Worm (Caenorhabditis elegans): Measurements from ENCODE around the gene irld-36.

irld-36 gene

DNA sequence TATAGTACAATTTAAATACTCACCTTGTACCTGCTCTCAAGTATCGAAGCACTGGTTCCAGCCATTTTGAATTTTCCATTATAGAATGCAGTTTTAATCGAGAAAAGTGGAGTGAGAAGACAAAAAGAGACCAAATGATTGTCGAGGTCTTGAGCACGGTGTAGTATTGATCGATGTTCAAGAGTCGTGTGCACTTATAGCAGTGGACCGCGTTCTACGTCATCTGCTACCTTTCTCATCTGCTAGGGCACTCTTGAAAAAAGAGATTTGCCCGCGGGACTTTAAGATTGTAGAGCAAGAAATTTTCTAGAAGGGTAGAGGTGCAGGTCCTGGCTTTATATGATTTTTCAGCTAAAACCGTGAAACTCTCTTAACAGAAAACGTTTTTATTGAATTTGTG is 13.6 kb downstream of the irld-36 start, which contains the start of gene fbxc-21:
fbxc-21 (minus strand) TSS at position 101 of the 400 bp plus-strand sequence.
- TF ChIP-seq lin-15B (tag; optimal IDR thresholded peaks at IDR 0.05) (no peak), tlp-1 (tag; optimal IDR thresholded peaks at IDR 0.05) (no peak), aly-2 (tag; optimal IDR thresholded peaks at IDR 0.05) (no peak), mep-1 (tag; optimal IDR thresholded peaks at IDR 0.05) (no peak), sox-4 (tag; optimal IDR thresholded peaks at IDR 0.05) (no peak), nhr-71 (tag; optimal IDR thresholded peaks at IDR 0.05) (no peak), lsy-2 (tag; optimal IDR thresholded peaks at IDR 0.05) (no peak), fkh-8 (tag; optimal IDR thresholded peaks at IDR 0.05) (no peak), F16B12.6 (tag; optimal IDR thresholded peaks at IDR 0.05) (no peak), mab-9 (GFP tag; IDR thresholded peaks at IDR 0.05) (no peak), egl-27 (tag; optimal IDR thresholded peaks at IDR 0.05) (no peak), tbx-2 (tag; optimal IDR thresholded peaks at IDR 0.05) (no peak), efl-1 (optimal IDR thresholded peaks at IDR 0.05) (no peak), efl-1 (GFP tag; optimal IDR thresholded peaks at IDR 0.05 in 1 of 2) (no peak), isw-1 (GFP tag; IDR thresholded peaks at IDR 0.05) (no peak), ceh-82 (tag; optimal IDR thresholded peaks at IDR 0.05) (no peak), Y116A8C.19 (tag; optimal IDR thresholded peaks at IDR 0.05; ENCODE audit: borderline replicate concordance) (no peak)

DNA sequence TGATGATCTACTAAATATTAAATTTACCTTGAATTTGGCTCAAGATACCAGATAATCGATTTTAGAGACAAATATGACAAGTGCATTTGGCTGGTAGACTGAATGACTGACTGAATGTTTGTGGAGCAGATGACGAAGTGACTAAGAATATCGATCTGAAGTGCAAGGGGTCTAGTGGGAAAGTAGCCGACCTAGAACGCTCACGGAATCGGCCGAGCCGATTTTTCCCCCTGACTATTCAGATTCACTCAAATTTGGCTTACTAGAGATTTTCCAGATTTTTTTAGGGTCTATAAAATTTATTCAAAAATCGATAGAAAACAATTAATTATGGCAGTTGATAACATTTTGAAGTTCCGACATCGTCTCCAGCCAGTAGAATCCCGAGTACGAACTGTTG is 15.3 kb downstream of the irld-36 start, which contains the start of gene fbxc-26:
fbxc-26 (minus strand) TSS at position 101 of the 400 bp plus-strand sequence.
- TF ChIP-seq nhr-47 (tag; optimal IDR thresholded peaks at IDR 0.05) (no peak), nhr-85 (tag) (no peak), F16B12.6 (tag; optimal IDR thresholded peaks at IDR 0.05) (no peak), fos-1 (tag; optimal IDR thresholded peaks at IDR 0.05) (no peak), sox-4 (tag; optimal IDR thresholded peaks at IDR 0.05) (no peak), jun-1 (tag; optimal IDR thresholded peaks at IDR 0.05) (no peak), hpl-2 (GFP tag; optimal IDR thresholded peaks at IDR 0.05) (no peak), isw-1 (GFP tag; IDR thresholded peaks at IDR 0.05) (no peak), nhr-77 (tag; optimal IDR thresholded peaks at IDR 0.05) (no peak), egl-27 (tag; optimal IDR thresholded peaks at IDR 0.05) (no peak), unc-62 (GFP tag; optimal IDR thresholded peaks at IDR 0.05) (no peak), ztf-11 (tag; optimal IDR thresholded peaks at IDR 0.05) (no peak), pqm-1 (tag; optimal IDR thresholded peaks at IDR 0.05) (no peak), irx-1 (tag; optimal IDR thresholded peaks at IDR 0.05) (no peak), vab-15 (tag; optimal IDR thresholded peaks at IDR 0.05) (no peak), unc-98 (GFP tag; IDR thresholded peaks at IDR 0.05) (no peak), alr-1 (tag; optimal IDR thresholded peaks at IDR 0.05; ENCODE audit: borderline replicate concordance) (no peak), ces-1 (GFP tag; optimal IDR thresholded peaks at IDR 0.05) (no peak), nhr-11 (tag; optimal IDR thresholded peaks at IDR 0.05) (no peak), sptf-1 (tag; optimal IDR thresholded peaks at IDR 0.05) (no peak)

DNA sequence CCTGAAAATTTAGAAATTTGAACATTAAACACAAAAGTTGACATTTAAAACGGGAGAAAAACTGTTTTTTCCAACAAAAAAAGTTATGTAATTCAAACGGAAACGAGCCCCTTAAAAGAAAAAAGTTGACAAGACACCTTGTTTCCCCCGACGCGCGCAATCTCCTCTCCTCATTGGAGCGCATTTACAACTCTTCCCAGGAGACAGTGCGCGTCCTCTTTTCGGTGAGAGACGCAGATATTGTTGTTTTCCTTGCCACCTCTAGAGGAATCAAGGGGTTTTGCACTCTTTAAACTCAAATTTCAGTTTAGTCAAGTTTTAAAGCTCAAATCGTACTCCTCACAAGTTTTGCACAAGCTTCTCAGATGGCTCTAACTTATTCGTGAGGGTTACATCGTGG is 16.7 kb downstream of the irld-36 start, which contains the start of gene F58E1.13:
F58E1.13 (minus strand) TSS at position 12 of the 400 bp plus-strand sequence.
- no peak for TF ChIP-seq nhr-12 (tag; optimal IDR thresholded peaks at IDR 0.05)

DNA sequence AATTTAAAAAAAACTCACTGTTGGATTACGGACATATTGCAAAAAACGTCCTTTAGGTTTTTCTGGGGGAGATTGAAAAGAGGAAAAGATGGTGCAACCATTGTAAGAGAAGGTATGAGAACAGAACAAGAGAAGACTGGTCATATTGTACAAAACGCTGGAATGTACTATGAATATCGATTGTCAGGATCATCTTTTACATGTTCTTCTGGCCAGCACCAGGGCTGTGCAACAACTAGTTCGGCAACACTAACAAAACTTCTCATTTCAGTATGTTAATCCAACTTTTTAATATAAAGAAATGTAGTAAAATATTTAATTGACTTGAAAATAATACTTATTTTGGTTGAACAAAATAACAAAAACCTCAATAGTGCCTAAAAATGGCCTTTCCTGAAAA is 24.2 kb downstream of the irld-36 start, which contains the start of gene fbxb-47:
fbxb-47 (minus strand) TSS at position 101 of the 400 bp plus-strand sequence.
- TF ChIP-seq nhr-77 (tag; optimal IDR thresholded peaks at IDR 0.05) (no peak), fkh-8 (tag; optimal IDR thresholded peaks at IDR 0.05) (no peak), lin-13 (GFP tag; optimal IDR thresholded peaks at IDR 0.05) (no peak), nhr-47 (tag; optimal IDR thresholded peaks at IDR 0.05) (no peak), nhr-85 (tag) (no peak), vab-15 (tag; optimal IDR thresholded peaks at IDR 0.05) (no peak), mab-9 (GFP tag; IDR thresholded peaks at IDR 0.05) (no peak), nhr-28 (tag; optimal IDR thresholded peaks at IDR 0.05) (no peak), mep-1 (tag; optimal IDR thresholded peaks at IDR 0.05) (no peak)

DNA sequence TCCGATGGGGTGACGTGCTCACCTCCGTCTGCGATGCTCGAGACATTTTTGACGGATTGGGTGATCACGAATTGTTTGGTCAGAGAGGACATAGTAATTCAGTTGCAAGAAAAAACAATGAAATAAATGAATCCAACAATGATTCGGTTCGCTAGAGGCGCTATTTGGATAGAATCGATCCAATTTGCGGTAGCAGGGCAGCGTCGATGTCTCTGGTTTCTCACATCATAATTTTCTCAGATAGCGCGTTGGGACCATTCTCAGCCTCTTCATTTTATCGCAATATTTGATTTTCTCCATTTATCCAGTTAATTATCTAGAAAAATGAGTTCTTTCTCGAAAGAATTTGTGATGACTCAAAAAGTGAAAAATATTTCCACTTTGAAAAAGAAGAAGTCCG is 27.2 kb downstream of the irld-36 start, which contains the start of gene sdz-18:
sdz-18 (minus strand) TSS at position 101 of the 400 bp plus-strand sequence.
- TF ChIP-seq tbx-2 (tag; optimal IDR thresholded peaks at IDR 0.05) (no peak), isw-1 (GFP tag; IDR thresholded peaks at IDR 0.05) (no peak), efl-1 (optimal IDR thresholded peaks at IDR 0.05) (no peak), efl-1 (GFP tag; optimal IDR thresholded peaks at IDR 0.05 in 1 of 2) (no peak), ztf-11 (tag; optimal IDR thresholded peaks at IDR 0.05) (no peak), lin-13 (GFP tag; optimal IDR thresholded peaks at IDR 0.05) (no peak), fkh-10 (GFP tag; optimal IDR thresholded peaks at IDR 0.05) (no peak)

All from whole organism, L1 larva.